Fruit fly (Drosophila melanogaster) S2 (cell line): ENCODE results near the gene OtopLc.

Source experiments
- CG8478 ChIP-seq: fragments of >200 bp; optimal IDR thresholded peaks from 2 replicates; lab custom pipeline; 2018
- CTCF ChIP-seq, 2 experiments: fragments of >200 bp; optimal IDR thresholded peaks; 2 replicates each; lab custom pipeline; 2018

dm6 chrX:5637543-5637942 is 25.1 kb downstream of the OtopLc start:
- TF ChIP-seq CG8478 (lab: Kevin White, UChicago) (no peak), CTCF (optimal IDR thresholded peaks at IDR 0.05; lab: Kevin White, UChicago) (no peak)
